Fruit fly (Drosophila melanogaster) whole organism, embryonic: ENCODE measurements around the gene CG42795.

Experiments used
- Abd-B ChIP-seq: fragments of 200-800 bp; sonication (Bioruptor generic); optimal IDR thresholded peaks from 2 replicates; lab custom pipeline; 2018; ENCODE audit warnings: missing biosample characterization, mild to moderate bottlenecking, missing genetic modification characterization, moderate library complexity
- Aef1 ChIP-seq: fragments of 200-800 bp; sonication (Bioruptor generic); IDR thresholded peaks from 3 replicates; pipeline ENCODE4 v1.3.6; 2022; ENCODE audit warnings: missing biosample characterization, missing genetic modification characterization
- B-H1 ChIP-seq: fragments of 200-800 bp; sonication (Bioruptor generic); IDR thresholded peaks from 3 replicates; pipeline ENCODE4 v1.3.6; 2022; ENCODE audit warnings: missing biosample characterization, missing genetic modification characterization
- Bgb ChIP-seq: fragments of 200-800 bp; sonication (Bioruptor generic); IDR thresholded peaks from 2 replicates; pipeline ENCODE4 v1.3.6; 2022; ENCODE audit warnings: missing biosample characterization, missing genetic modification characterization; ENCODE audit not compliant: partially characterized antibody
- CG10366 ChIP-seq: fragments of 200-800 bp; sonication (Bioruptor generic); IDR thresholded peaks from 2 replicates; pipeline ENCODE4 v1.3.6; 2022; ENCODE audit warnings: missing biosample characterization, missing genetic modification characterization
- CG10431 ChIP-seq: fragments of 200-800 bp; sonication (Bioruptor generic); optimal IDR thresholded peaks from 3 replicates; lab custom pipeline; 2018; ENCODE audit warnings: missing biosample characterization, mild to moderate bottlenecking, missing genetic modification characterization
- CG15073 ChIP-seq: fragments of 200-800 bp; sonication (Bioruptor generic); optimal IDR thresholded peaks from 2 replicates; lab custom pipeline; 2016; ENCODE audit warnings: missing biosample characterization, missing genetic modification characterization
- CG1529 ChIP-seq: fragments of 200-800 bp; sonication (Bioruptor generic); optimal IDR thresholded peaks from 3 replicates; lab custom pipeline; 2018; ENCODE audit warnings: missing biosample characterization, missing genetic modification characterization
- CG1603 ChIP-seq: fragments of 200-800 bp; sonication (Bioruptor generic); optimal IDR thresholded peaks from 2 replicates; lab custom pipeline; 2019; ENCODE audit warnings: missing biosample characterization, mild to moderate bottlenecking, missing genetic modification characterization, moderate library complexity
- CG17328 ChIP-seq: fragments of 200-800 bp; sonication (Bioruptor generic); IDR thresholded peaks from 2 replicates; pipeline ENCODE4 v1.3.6; 2022; ENCODE audit warnings: missing biosample characterization, missing genetic modification characterization
- CG18476 ChIP-seq: fragments of 200-800 bp; sonication (Bioruptor generic); optimal IDR thresholded peaks from 2 replicates; lab custom pipeline; 2016; ENCODE audit warnings: missing biosample characterization, mild to moderate bottlenecking, missing genetic modification characterization
- CG18619 ChIP-seq: fragments of 200-800 bp; sonication (Bioruptor generic); optimal IDR thresholded peaks from 3 replicates; lab custom pipeline; 2017; ENCODE audit warnings: missing biosample characterization, mild to moderate bottlenecking, missing genetic modification characterization
- CG2889 ChIP-seq: fragments of 200-800 bp; sonication (Bioruptor generic); IDR thresholded peaks from 3 replicates; pipeline ENCODE4 v1.3.6; 2022; ENCODE audit warnings: missing biosample characterization, missing genetic modification characterization
- CG30020 ChIP-seq: fragments of 200-800 bp; optimal IDR thresholded peaks from 2 replicates; lab custom pipeline; 2019; ENCODE audit warnings: missing biosample characterization, mild to moderate bottlenecking, missing genetic modification characterization, moderate library complexity
- CG31388 ChIP-seq: fragments of 200-800 bp; sonication (Bioruptor generic); optimal IDR thresholded peaks from 2 replicates; lab custom pipeline; 2016; ENCODE audit warnings: missing biosample characterization, missing genetic modification characterization
- CG32767 ChIP-seq: fragments of 200-800 bp; sonication (Bioruptor generic); IDR thresholded peaks from 2 replicates; pipeline ENCODE4 v1.3.6; 2022; ENCODE audit warnings: missing biosample characterization, missing genetic modification characterization
- CG3847 ChIP-seq: fragments of 200-800 bp; sonication (Bioruptor generic); IDR thresholded peaks from 2 replicates; pipeline ENCODE4 v1.3.6; 2022; ENCODE audit warnings: missing biosample characterization, missing genetic modification characterization
- CG3995 ChIP-seq: fragments of 200-800 bp; sonication (Bioruptor generic); optimal IDR thresholded peaks from 3 replicates; lab custom pipeline; 2016; ENCODE audit warnings: missing biosample characterization, missing genetic modification characterization
- CG43689 ChIP-seq: fragments of 200-800 bp; sonication (Bioruptor generic); IDR thresholded peaks from 2 replicates; pipeline ENCODE4 v1.3.6; 2022; ENCODE audit warnings: missing biosample characterization, missing genetic modification characterization
- CG5180 ChIP-seq: fragments of 200-800 bp; sonication (Bioruptor generic); optimal IDR thresholded peaks from 3 replicates; lab custom pipeline; 2017; ENCODE audit warnings: missing biosample characterization, missing genetic modification characterization, mild to moderate bottlenecking, moderate library complexity, missing genetic modification reagents
- CG7839 ChIP-seq: fragments of 200-800 bp; sonication (Bioruptor generic); optimal IDR thresholded peaks from 3 replicates; lab custom pipeline; 2018; ENCODE audit warnings: missing biosample characterization, mild to moderate bottlenecking, missing genetic modification characterization, moderate library complexity
- CG8290 ChIP-seq, 3 experiments: fragments of 200-800 bp; sonication (Bioruptor generic); optimal IDR thresholded peaks; 2 replicates each; lab custom pipeline; 2016 to 2019; ENCODE audit warnings: missing biosample characterization in 3 of 3, missing genetic modification characterization in 3 of 3, mild to moderate bottlenecking in 2 of 3, moderate library complexity in 1 of 3
- CG9609 ChIP-seq: fragments of 200-800 bp; sonication (Bioruptor generic); optimal IDR thresholded peaks from 3 replicates; lab custom pipeline; 2016; ENCODE audit warnings: missing biosample characterization, missing genetic modification characterization
- CG9876 ChIP-seq: fragments of 200-800 bp; sonication (Bioruptor generic); optimal IDR thresholded peaks from 2 replicates; lab custom pipeline; 2016; ENCODE audit warnings: missing biosample characterization, missing genetic modification characterization
- HLH54F ChIP-seq: fragments of 200-800 bp; sonication (Bioruptor generic); optimal IDR thresholded peaks from 3 replicates; lab custom pipeline; 2016; ENCODE audit warnings: missing biosample characterization, missing genetic modification characterization
- Hmx ChIP-seq: fragments of 200-800 bp; sonication (Bioruptor generic); optimal IDR thresholded peaks from 2 replicates; lab custom pipeline; 2016; ENCODE audit warnings: missing biosample characterization, missing genetic modification characterization
- Hr39 ChIP-seq: fragments of >200 bp; optimal IDR thresholded peaks from 2 replicates; lab custom pipeline; 2017
- Lhr ChIP-seq: fragments of 200-800 bp; sonication (Bioruptor generic); optimal IDR thresholded peaks from 3 replicates; lab custom pipeline; 2017; ENCODE audit warnings: mild to moderate bottlenecking, missing biosample characterization, missing genetic modification reagents, missing genetic modification characterization
- Poxn ChIP-seq: fragments of 200-800 bp; sonication (Bioruptor generic); IDR thresholded peaks from 2 replicates; pipeline ENCODE4 v1.3.6; 2022; ENCODE audit warnings: missing biosample characterization, missing genetic modification characterization
- Ptx1 ChIP-seq: fragments of 200-800 bp; sonication (Bioruptor generic); IDR thresholded peaks from 2 replicates; pipeline ENCODE4 v1.3.6; 2022; ENCODE audit warnings: missing biosample characterization, missing genetic modification characterization
- Sox102F ChIP-seq: fragments of 200-800 bp; sonication (Bioruptor generic); optimal IDR thresholded peaks from 2 replicates; lab custom pipeline; 2018; ENCODE audit warnings: missing biosample characterization, mild to moderate bottlenecking, missing genetic modification characterization, moderate library complexity
- Trl ChIP-seq, 3 experiments: fragments of >200 bp in 2 of 3; fragments of 200-800 bp in 1 of 3; sonication (Bioruptor generic) in 1 of 3; optimal IDR thresholded peaks; 2 replicates in 1 of 3; 3 replicates in 2 of 3; lab custom pipeline; 2016 to 2017; ENCODE audit warnings: missing biosample characterization in 1 of 3, missing genetic modification characterization in 1 of 3
- al ChIP-seq: fragments of 200-800 bp; sonication (Bioruptor generic); IDR thresholded peaks from 2 replicates; pipeline ENCODE4 v1.3.6; 2022; ENCODE audit warnings: missing biosample characterization, missing genetic modification characterization
- ap ChIP-seq: fragments of 200-800 bp; sonication (Bioruptor generic); IDR thresholded peaks from 2 replicates; pipeline ENCODE4 v1.3.6; 2022; ENCODE audit warnings: missing biosample characterization, missing genetic modification characterization
- crol ChIP-seq: fragments of 200-800 bp; sonication (Bioruptor generic); IDR thresholded peaks from 2 replicates; pipeline ENCODE4 v1.3.6; 2022; ENCODE audit warnings: missing biosample characterization, missing genetic modification characterization
- disco-r ChIP-seq: fragments of 200-800 bp; sonication (Bioruptor generic); optimal IDR thresholded peaks from 2 replicates; lab custom pipeline; 2016; ENCODE audit warnings: missing biosample characterization, missing genetic modification characterization
- dmrt11E ChIP-seq: fragments of 200-800 bp; sonication (Bioruptor generic); optimal IDR thresholded peaks from 3 replicates; lab custom pipeline; 2018; ENCODE audit warnings: missing biosample characterization, mild to moderate bottlenecking, missing genetic modification characterization, moderate library complexity
- dmrt99B ChIP-seq: fragments of 200-800 bp; sonication (Bioruptor generic); optimal IDR thresholded peaks from 2 replicates; lab custom pipeline; 2018; ENCODE audit warnings: missing biosample characterization, mild to moderate bottlenecking, missing genetic modification characterization, moderate library complexity
- esg ChIP-seq: fragments of 200-800 bp; sonication (Bioruptor generic); conservative IDR thresholded peaks from 2 replicates; pipeline ENCODE4 v1.3.6; 2022; ENCODE audit warnings: missing biosample characterization, missing genetic modification characterization
- gfzf ChIP-seq: fragments of 200-800 bp; sonication (Bioruptor generic); optimal IDR thresholded peaks from 2 replicates; lab custom pipeline; 2016; ENCODE audit warnings: missing biosample characterization, mild to moderate bottlenecking, missing genetic modification characterization, moderate library complexity
- gsb ChIP-seq: fragments of 200-800 bp; sonication (Bioruptor generic); IDR thresholded peaks from 2 replicates; pipeline ENCODE4 v1.3.6; 2022; ENCODE audit warnings: missing biosample characterization, missing genetic modification characterization
- jumu ChIP-seq: fragments of 200-800 bp; sonication (Bioruptor generic); optimal IDR thresholded peaks from 3 replicates; lab custom pipeline; 2016; ENCODE audit warnings: missing biosample characterization, missing genetic modification characterization
- kah ChIP-seq: fragments of 200-800 bp; sonication (Bioruptor generic); optimal IDR thresholded peaks from 2 replicates; lab custom pipeline; 2018; ENCODE audit warnings: missing biosample characterization, mild to moderate bottlenecking, missing genetic modification characterization
- ken ChIP-seq: fragments of 200-800 bp; sonication (Bioruptor generic); IDR thresholded peaks from 3 replicates; pipeline ENCODE4 v1.3.6; 2022; ENCODE audit warnings: missing biosample characterization, missing genetic modification characterization
- maf-S ChIP-seq: fragments of 200-800 bp; sonication (Bioruptor generic); optimal IDR thresholded peaks from 2 replicates; lab custom pipeline; 2016; ENCODE audit warnings: missing biosample characterization, missing genetic modification characterization
- row ChIP-seq: fragments of 200-800 bp; sonication (Bioruptor generic); IDR thresholded peaks from 3 replicates; pipeline ENCODE4 v1.3.6; 2022; ENCODE audit warnings: missing biosample characterization, missing genetic modification characterization
- sisA ChIP-seq: fragments of 200-800 bp; sonication (Bioruptor generic); IDR thresholded peaks from 2 replicates; pipeline ENCODE4 v1.3.6; 2022; ENCODE audit warnings: missing biosample characterization, missing genetic modification characterization
- slou ChIP-seq: fragments of 200-800 bp; sonication (Bioruptor generic); optimal IDR thresholded peaks from 3 replicates; lab custom pipeline; 2016; ENCODE audit warnings: missing biosample characterization, missing genetic modification characterization
- tin ChIP-seq: fragments of 200-800 bp; sonication (Bioruptor generic); optimal IDR thresholded peaks from 3 replicates; lab custom pipeline; 2016; ENCODE audit warnings: missing biosample characterization, missing genetic modification characterization
- wek ChIP-seq: fragments of 200-800 bp; sonication (Bioruptor generic); optimal IDR thresholded peaks from 3 replicates; lab custom pipeline; 2018; ENCODE audit warnings: missing biosample characterization, mild to moderate bottlenecking, missing genetic modification characterization, moderate library complexity
- z ChIP-seq: fragments of 200-800 bp; sonication (Bioruptor generic); IDR thresholded peaks from 3 replicates; pipeline ENCODE4 v1.3.6; 2022; ENCODE audit warnings: missing biosample characterization, missing genetic modification characterization
- zen2 ChIP-seq: fragments of 200-800 bp; sonication (Bioruptor generic); IDR thresholded peaks from 3 replicates; pipeline ENCODE4 v1.3.6; 2022; ENCODE audit warnings: missing biosample characterization, missing genetic modification characterization; ENCODE audit not compliant: partially characterized antibody

The CG42795 gene

DNA sequence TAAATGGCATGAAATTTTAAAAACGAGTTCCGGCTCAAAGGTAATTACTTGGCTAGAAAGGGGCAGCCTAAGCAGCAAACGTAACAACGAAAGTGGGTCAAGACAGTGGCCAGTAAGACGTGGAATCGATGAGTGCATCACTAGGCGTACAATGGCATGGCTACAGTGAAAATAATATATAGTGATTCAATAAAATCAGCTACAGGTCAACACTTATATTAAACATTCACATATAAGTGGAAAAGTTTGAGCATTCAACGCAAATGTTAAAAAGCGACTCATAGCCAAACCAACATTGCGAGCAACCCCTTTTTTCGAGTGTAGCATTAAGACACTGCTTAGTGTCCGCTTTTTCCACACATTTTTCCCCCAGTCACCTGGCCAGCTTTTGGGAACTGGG lies 2.5 kb downstream of the CG42795 start:
- no peak for TF ChIP-seq CG2889 (GFP tag; lab: Robert Waterston, UW)
- no peak for TF ChIP-seq slou (GFP tag; lab: Kevin White, UChicago)
- TF ChIP-seq ap (GFP tag; lab: Robert Waterston, UW) = no peak
- TF ChIP-seq CG31388 (GFP tag; lab: Kevin White, UChicago) = no peak
- no peak for TF ChIP-seq wek (GFP tag; lab: Kevin White, UChicago)
- no peak for TF ChIP-seq CG10431 (GFP tag; lab: Kevin White, UChicago)
- no peak for TF ChIP-seq Poxn (GFP tag; lab: Robert Waterston, UW)
- TF ChIP-seq CG5180 (GFP tag; lab: Kevin White, UChicago) = no peak
- peak; percentile 8 for TF ChIP-seq CG7839
- no peak for TF ChIP-seq Hr39
- TF ChIP-seq Ptx1 (GFP tag; lab: Robert Waterston, UW) = peak; percentile 39
- TF ChIP-seq crol (GFP tag; lab: Robert Waterston, UW) = no peak
- TF ChIP-seq CG18619 (GFP tag; lab: Kevin White, UChicago) = no peak
- peak; percentile 4 for TF ChIP-seq Sox102F (GFP tag; lab: Kevin White, UChicago)
- TF ChIP-seq al (GFP tag; lab: Robert Waterston, UW) = no peak
- TF ChIP-seq gsb (GFP tag; lab: Robert Waterston, UW) = no peak
- TF ChIP-seq CG9609 (GFP tag; lab: Kevin White, UChicago) = no peak
- no peak for TF ChIP-seq CG1603 (tag; lab: Kevin White, UChicago)
- peak; percentile 13; the same call in 1 of the 3 replicates for TF ChIP-seq row (GFP tag; lab: Robert Waterston, UW)
- TF ChIP-seq Abd-B (GFP tag; lab: Kevin White, UChicago) = peak; percentile 2
- TF ChIP-seq esg (GFP tag; lab: Robert Waterston, UW) = no peak
- no peak for TF ChIP-seq ken (GFP tag; lab: Robert Waterston, UW)
- no peak for TF ChIP-seq CG9876 (GFP tag; lab: Kevin White, UChicago)
- no peak for TF ChIP-seq CG3995 (GFP tag; lab: Kevin White, UChicago)
- TF ChIP-seq tin = no peak
- TF ChIP-seq CG43689 (GFP tag; lab: Robert Waterston, UW) = no peak
- no peak for TF ChIP-seq B-H1 (GFP tag; lab: Robert Waterston, UW)
- TF ChIP-seq gfzf (GFP tag; lab: Kevin White, UChicago) = no peak
- TF ChIP-seq z (GFP tag; lab: Robert Waterston, UW) = no peak
- no peak for TF ChIP-seq Trl (optimal IDR thresholded peaks at IDR 0.05; lab: Kevin White, UChicago)
- no peak for TF ChIP-seq Trl (GFP tag; optimal IDR thresholded peaks at IDR 0.05; lab: Kevin White, UChicago)
- no peak for TF ChIP-seq Bgb (GFP tag; lab: Robert Waterston, UW)
- no peak for TF ChIP-seq CG32767 (GFP tag; lab: Robert Waterston, UW)
- TF ChIP-seq Lhr (GFP tag; lab: Kevin White, UChicago) = no peak
- no peak for TF ChIP-seq jumu (GFP tag; lab: Kevin White, UChicago)
- TF ChIP-seq disco-r (GFP tag; lab: Kevin White, UChicago) = no peak
- peak; percentile 35; the same call in 1 of the 2 replicates for TF ChIP-seq sisA
- peak; percentile 27 for TF ChIP-seq dmrt99B (tag; lab: Kevin White, UChicago)
- no peak for TF ChIP-seq CG8290 (GFP tag; optimal IDR thresholded peaks at IDR 0.05; lab: Kevin White, UChicago)
- no peak for TF ChIP-seq CG8290 (tag; optimal IDR thresholded peaks at IDR 0.05; lab: Kevin White, UChicago)
- no peak for TF ChIP-seq Hmx (GFP tag; lab: Kevin White, UChicago)
- TF ChIP-seq maf-S (GFP tag; lab: Kevin White, UChicago) = no peak
- TF ChIP-seq CG10366 (GFP tag; lab: Robert Waterston, UW) = no peak
- no peak for TF ChIP-seq CG3847 (GFP tag; lab: Robert Waterston, UW)
- TF ChIP-seq CG15073 = no peak
- no peak for TF ChIP-seq zen2
- TF ChIP-seq kah (GFP tag; lab: Kevin White, UChicago) = no peak
- no peak for TF ChIP-seq CG1529 (GFP tag; lab: Kevin White, UChicago)
- no peak for TF ChIP-seq dmrt11E
- TF ChIP-seq CG18476 (GFP tag; lab: Kevin White, UChicago) = no peak
- TF ChIP-seq Aef1 (GFP tag; lab: Robert Waterston, UW) = no peak
- TF ChIP-seq HLH54F = no peak
- no peak for TF ChIP-seq CG30020 (tag; lab: Kevin White, UChicago)
- no peak for TF ChIP-seq CG17328
